Worm (Caenorhabditis elegans) whole organism, young adult: Measurements from ENCODE around the gene sre-43.
A peak's percentile ranks its signal among the peaks of the same experiment; 100 is the strongest.

Experiments used
- hsf-1 ChIP-seq: fragments of 200-800 bp; sonication (Bioruptor generic); IDR thresholded peaks from 2 replicates; pipeline ENCODE4 v1.3.6; 2022; ENCODE audit warnings: missing genetic modification reagents, missing genetic modification characterization, missing compliant biosample characterization
- madf-8 ChIP-seq: fragments of 200-800 bp; sonication (Bioruptor generic); conservative IDR thresholded peaks from 2 replicates; pipeline ENCODE4 v1.3.6; 2022; ENCODE audit warnings: missing genetic modification reagents, missing genetic modification characterization, missing compliant biosample characterization
- unc-130 ChIP-seq: sonication (generic microtip); optimal IDR thresholded peaks from 2 replicates; lab custom pipeline; 2016; ENCODE audit warnings: missing genetic modification reagents, missing genetic modification characterization, missing compliant biosample characterization

DNA sequence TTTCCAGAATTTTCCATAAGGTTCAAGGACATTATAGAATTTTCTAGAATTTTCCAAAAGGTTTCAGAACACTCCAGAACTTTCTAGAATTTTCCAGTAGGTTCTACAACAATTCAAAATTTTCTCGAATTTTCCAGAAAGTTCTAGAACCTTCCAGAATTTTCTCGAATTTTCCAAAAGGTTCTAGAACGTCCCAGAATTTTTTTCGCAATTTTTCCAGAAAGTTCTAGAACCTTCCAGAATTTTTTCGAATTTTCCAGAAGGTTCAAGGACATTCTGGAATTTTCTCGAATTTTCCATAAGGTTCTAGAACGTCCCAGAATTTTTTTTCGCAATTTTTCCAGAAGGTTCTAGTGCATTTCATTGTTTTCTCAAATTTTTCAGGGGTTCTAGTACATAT, 8.8 kb upstream of the sre-43 start:
- TF ChIP-seq unc-130 (GFP tag; lab: Kevin White, UChicago) (no peak), hsf-1 (GFP tag; lab: Robert Waterston, UW) (peak; percentile 93), madf-8 (GFP tag; lab: Robert Waterston, UW) (no peak)
